Worm (Caenorhabditis elegans) whole organism, young adult: ENCODE results near the gene mrps-23.

Source experiments
- C06A6.2 ChIP-seq: fragments of 200-800 bp; sonication (Bioruptor generic); conservative IDR thresholded peaks from 2 replicates; pipeline ENCODE4 v1.3.6; 2022; ENCODE audit warnings: missing genetic modification characterization, missing compliant biosample characterization
- F49E8.2 ChIP-seq: sonication (generic microtip); optimal IDR thresholded peaks from 3 replicates; lab custom pipeline; 2017; ENCODE audit warnings: missing genetic modification characterization, mild to moderate bottlenecking, missing compliant biosample characterization, antibody characterized with exemption, moderate library complexity; ENCODE audit not compliant: insufficient read depth
- dox-1 ChIP-seq: fragments of 200-800 bp; sonication (Bioruptor generic); IDR thresholded peaks from 2 replicates; pipeline ENCODE4 v1.3.6; 2022; ENCODE audit warnings: missing genetic modification reagents, missing genetic modification characterization, missing compliant biosample characterization
- dpl-1 ChIP-seq: fragments of 150-350 bp; optimal IDR thresholded peaks from 2 replicates; lab custom pipeline; 2014; ENCODE audit warnings: missing biosample characterization, missing genetic modification reagents, missing genetic modification characterization
- egl-44 ChIP-seq: fragments of 200-800 bp; sonication (Bioruptor generic); IDR thresholded peaks from 2 replicates; pipeline ENCODE4 v1.3.6; 2022; ENCODE audit warnings: missing genetic modification reagents, missing genetic modification characterization, missing compliant biosample characterization
- hsf-1 ChIP-seq: fragments of 200-800 bp; sonication (Bioruptor generic); IDR thresholded peaks from 2 replicates; pipeline ENCODE4 v1.3.6; 2022; ENCODE audit warnings: missing genetic modification reagents, missing genetic modification characterization, missing compliant biosample characterization
- snpc-4 ChIP-seq, 5 experiments: fragments of 150-350 bp in 1 of 5; sonication (generic microtip) in 4 of 5; optimal IDR thresholded peaks; 2 replicates each; lab custom pipeline; 2014 to 2018; ENCODE audit warnings: missing genetic modification characterization in 5 of 5, missing biosample characterization in 3 of 5, antibody characterized with exemption in 2 of 5, mild to moderate bottlenecking in 2 of 5, missing compliant biosample characterization in 2 of 5, missing genotype in 2 of 5, moderate library complexity in 2 of 5, missing genetic modification reagents in 1 of 5

- no peak for TF ChIP-seq hsf-1 (GFP tag; lab: Robert Waterston, UW)
- no peak for TF ChIP-seq dox-1 (GFP tag; lab: Robert Waterston, UW)
- no peak for TF ChIP-seq snpc-4 (GFP tag; optimal IDR thresholded peaks at IDR 0.05; lab: Kevin White, UChicago)
- TF ChIP-seq snpc-4 (tag; optimal IDR thresholded peaks at IDR 0.05; lab: Kevin White, UChicago), result no peak
- no peak for TF ChIP-seq egl-44
- no peak for TF ChIP-seq F49E8.2 (tag; lab: Kevin White, UChicago)
- no peak for TF ChIP-seq C06A6.2
- TF ChIP-seq dpl-1 (GFP tag; lab: Kevin White, UChicago), result no peak
Observed at ce11 chrIII:9487454-9487853, 36.0 kb downstream of the mrps-23 start.
